Comparison of ENCODE assay signal across 5 worm cellular contexts in the genomic region with DNA sequence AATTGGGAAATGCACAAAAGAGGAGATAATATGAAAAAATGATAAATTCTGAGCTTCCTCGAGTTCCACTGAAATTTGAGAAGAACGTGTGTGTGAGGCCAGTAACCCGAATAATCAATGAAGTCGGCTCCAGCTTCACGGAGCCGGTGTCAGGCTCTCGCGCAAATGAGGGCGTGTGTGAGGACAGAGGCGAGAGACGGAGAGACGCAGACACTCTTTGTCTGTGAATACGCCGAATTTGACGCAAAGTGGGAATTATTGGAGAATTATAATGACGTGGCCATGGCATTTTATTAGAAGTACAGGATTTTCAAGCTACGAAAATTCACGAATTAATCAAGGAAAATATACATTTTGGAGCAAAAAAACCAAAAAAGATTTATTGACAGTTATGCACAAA.
A peak's percentile ranks its signal among the peaks of the same experiment; 100 is the strongest.
TF ChIP-seq lines count a peak whose summit lies in the region.

No protein-coding gene starts in this region.

TF ChIP-seq in whole organism, L1 larva, 84 proteins besides CTCF, POLR2A, EP300 and RAD21 (continues in another document):
- TF ChIP-seq fkh-10 (GFP tag; optimal IDR thresholded peaks at IDR 0.05; lab: Kevin White, UChicago) (no peak), mdl-1 (tag; optimal IDR thresholded peaks at IDR 0.05; lab: Kevin White, UChicago) (peak in 1 of 2 experiments; percentile 24), hlh-4 (tag; optimal IDR thresholded peaks at IDR 0.05; lab: Kevin White, UChicago) (no peak), ztf-11 (tag; optimal IDR thresholded peaks at IDR 0.05; lab: Kevin White, UChicago) (no peak), nhr-85 (tag; lab: Kevin White, UChicago) (peak; percentile 70), nhr-76 (tag; optimal IDR thresholded peaks at IDR 0.05; lab: Kevin White, UChicago) (no peak), alr-1 (tag; optimal IDR thresholded peaks at IDR 0.05; lab: Kevin White, UChicago; ENCODE audit: borderline replicate concordance) (no peak), elt-3 (tag; optimal IDR thresholded peaks at IDR 0.05; lab: Kevin White, UChicago) (no peak), nhr-19 (GFP tag; conservative IDR thresholded peaks at IDR 0.05; lab: Robert Waterston, UW) (no peak), nhr-71 (tag; optimal IDR thresholded peaks at IDR 0.05; lab: Kevin White, UChicago) (peak; percentile 65), fos-1 (tag; optimal IDR thresholded peaks at IDR 0.05; lab: Kevin White, UChicago) (peak; percentile 49), xbp-1 (tag; optimal IDR thresholded peaks at IDR 0.05; lab: Kevin White, UChicago) (peak; percentile 70), Y116A8C.19 (tag; optimal IDR thresholded peaks at IDR 0.05; lab: Kevin White, UChicago; ENCODE audit: borderline replicate concordance) (no peak), nhr-90 (tag; optimal IDR thresholded peaks at IDR 0.05; lab: Kevin White, UChicago; ENCODE audit: poor library complexity) (peak; percentile 17), grh-1 (GFP tag; IDR thresholded peaks at IDR 0.05; lab: Robert Waterston, UW) (no peak), skn-1 (tag; optimal IDR thresholded peaks at IDR 0.05; lab: Kevin White, UChicago) (peak; percentile 8), unc-98 (GFP tag; IDR thresholded peaks at IDR 0.05; lab: Robert Waterston, UW) (no peak)

TF ChIP-seq in whole organism, L3 larva, 47 proteins besides CTCF, POLR2A, EP300 and RAD21:
- no peak for TF ChIP-seq fos-1 (tag; optimal IDR thresholded peaks at IDR 0.05; lab: Kevin White, UChicago)
- TF ChIP-seq ama-1 (optimal IDR thresholded peaks at IDR 0.05; lab: Kevin White, UChicago) = peak; percentile 56
- TF ChIP-seq elt-2 (tag; optimal IDR thresholded peaks at IDR 0.05; lab: Kevin White, UChicago) = peak; percentile 45
- peak; percentile 72 for TF ChIP-seq lin-15B (tag; optimal IDR thresholded peaks at IDR 0.05; lab: Kevin White, UChicago)
- peak; percentile 16 for TF ChIP-seq snpc-4 (tag; optimal IDR thresholded peaks at IDR 0.05; lab: Kevin White, UChicago)
- TF ChIP-seq nfya-1 (tag; optimal IDR thresholded peaks at IDR 0.05; lab: Kevin White, UChicago; ENCODE audit: insufficient read depth) = peak; percentile 79
- peak; percentile 33 for TF ChIP-seq nhr-25 (tag; optimal IDR thresholded peaks at IDR 0.05; lab: Kevin White, UChicago)
- TF ChIP-seq nhr-23 (tag; optimal IDR thresholded peaks at IDR 0.05; lab: Kevin White, UChicago) = peak; percentile 37
- no peak for TF ChIP-seq nhr-12 (tag; optimal IDR thresholded peaks at IDR 0.05; lab: Kevin White, UChicago)
- TF ChIP-seq pha-4 (tag; optimal IDR thresholded peaks at IDR 0.05; lab: Kevin White, UChicago) = peak; percentile 37
- TF ChIP-seq hmg-11 (tag; optimal IDR thresholded peaks at IDR 0.05; lab: Kevin White, UChicago) = peak; percentile 66
- peak; percentile 52 for TF ChIP-seq lin-39 (tag; optimal IDR thresholded peaks at IDR 0.05; lab: Kevin White, UChicago)
- peak; percentile 25 for TF ChIP-seq ceh-28 (tag; optimal IDR thresholded peaks at IDR 0.05; lab: Kevin White, UChicago)
- no peak for TF ChIP-seq unc-62 (GFP tag; optimal IDR thresholded peaks at IDR 0.05; lab: Kevin White, UChicago)

TF ChIP-seq in whole organism, early embryonic, 17 proteins besides CTCF, POLR2A, EP300 and RAD21:
- TF ChIP-seq ama-1 (optimal IDR thresholded peaks at IDR 0.05; lab: Kevin White, UChicago) (peak; percentile 73), sea-1 (GFP tag; conservative IDR thresholded peaks at IDR 0.05; lab: Robert Waterston, UW) (no peak), B0310.2 (tag; optimal IDR thresholded peaks at IDR 0.05; lab: Kevin White, UChicago) (peak; percentile 54), F13C5.2 (tag; optimal IDR thresholded peaks at IDR 0.05; lab: Kevin White, UChicago) (peak; percentile 67)

TF ChIP-seq in whole organism, midembryonic, 9 proteins besides CTCF, POLR2A, EP300 and RAD21:
- TF ChIP-seq T22C8.4 (GFP tag; IDR thresholded peaks at IDR 0.05; lab: Robert Waterston, UW) = no peak
- no peak for TF ChIP-seq ref-1 (GFP tag; conservative IDR thresholded peaks at IDR 0.05; lab: Robert Waterston, UW)
- no peak for TF ChIP-seq cog-1 (tag; optimal IDR thresholded peaks at IDR 0.05; lab: Kevin White, UChicago)
- no peak for TF ChIP-seq tab-1 (GFP tag; IDR thresholded peaks at IDR 0.05; lab: Robert Waterston, UW)
- 0 out of 2 replicates have a peak, but pooled peaks have one; percentile 51 for TF ChIP-seq flt-1 (GFP tag; IDR thresholded peaks at IDR 0.05; lab: Robert Waterston, UW)
- TF ChIP-seq med-1 (GFP tag; optimal IDR thresholded peaks at IDR 0.05; lab: Kevin White, UChicago; ENCODE audit: insufficient read depth) = no peak
- TF ChIP-seq ztf-29 (GFP tag; IDR thresholded peaks at IDR 0.05; lab: Robert Waterston, UW) = no peak
- TF ChIP-seq ztf-23 (GFP tag; IDR thresholded peaks at IDR 0.05; lab: Robert Waterston, UW) = peak; percentile 83
- no peak for TF ChIP-seq klf-2 (GFP tag; conservative IDR thresholded peaks at IDR 0.05; lab: Robert Waterston, UW)

TF ChIP-seq in whole organism, young adult, 124 proteins besides CTCF, POLR2A, EP300 and RAD21 (continues in another document):
- TF ChIP-seq ztf-6 (GFP tag; IDR thresholded peaks at IDR 0.05; lab: Robert Waterston, UW) = no peak
- no peak for TF ChIP-seq nhr-90 (tag; optimal IDR thresholded peaks at IDR 0.05; lab: Kevin White, UChicago)
- peak; percentile 45 for TF ChIP-seq nhr-80 (tag; optimal IDR thresholded peaks at IDR 0.05; lab: Kevin White, UChicago)
- TF ChIP-seq let-607 (tag; optimal IDR thresholded peaks at IDR 0.05; lab: Kevin White, UChicago) = peak; percentile 65 to 80
- TF ChIP-seq Y53G8AR.9 (GFP tag; conservative IDR thresholded peaks at IDR 0.05; lab: Robert Waterston, UW) = 0 out of 2 replicates have a peak, but pooled peaks have one; percentile 20
- TF ChIP-seq chd-7 (tag; optimal IDR thresholded peaks at IDR 0.05; lab: Kevin White, UChicago) = peak; percentile 27
- TF ChIP-seq lsl-1 (GFP tag; optimal IDR thresholded peaks at IDR 0.05; lab: Kevin White, UChicago) = no peak
- no peak for TF ChIP-seq gei-17 (GFP tag; optimal IDR thresholded peaks at IDR 0.05; lab: Kevin White, UChicago)
- TF ChIP-seq somi-1 (GFP tag; optimal IDR thresholded peaks at IDR 0.05; lab: Kevin White, UChicago) = no peak
- peak; percentile 35 for TF ChIP-seq ZK185.1 (tag; optimal IDR thresholded peaks at IDR 0.05; lab: Kevin White, UChicago; ENCODE audit: poor library complexity, severe bottlenecking)
- TF ChIP-seq ama-1 (optimal IDR thresholded peaks at IDR 0.05; lab: Kevin White, UChicago) = no peak
- TF ChIP-seq ama-1 (GFP tag; optimal IDR thresholded peaks at IDR 0.05; lab: Kevin White, UChicago) = peak in 1 of 2 experiments; percentile 7
- TF ChIP-seq K12H6.12 (tag; optimal IDR thresholded peaks at IDR 0.05; lab: Kevin White, UChicago) = peak; percentile 53
- no peak for TF ChIP-seq attf-6 (GFP tag; IDR thresholded peaks at IDR 0.05; lab: Robert Waterston, UW)
- TF ChIP-seq bed-2 (GFP tag; IDR thresholded peaks at IDR 0.05; lab: Robert Waterston, UW) = no peak
- peak; percentile 42; the same call in 1 of the 2 replicates for TF ChIP-seq hmg-1.2 (GFP tag; IDR thresholded peaks at IDR 0.05; lab: Robert Waterston, UW)
- TF ChIP-seq tbp1 (GFP tag; optimal IDR thresholded peaks at IDR 0.05; lab: Kevin White, UChicago) = no peak
- TF ChIP-seq F57C9.4 (tag; optimal IDR thresholded peaks at IDR 0.05; lab: Kevin White, UChicago) = no peak
- TF ChIP-seq B0261.1 (tag; optimal IDR thresholded peaks at IDR 0.05; lab: Kevin White, UChicago) = no peak
- TF ChIP-seq lin-35 (GFP tag; optimal IDR thresholded peaks at IDR 0.05; lab: Kevin White, UChicago) = peak in 1 of 3 experiments; percentile 34
- peak; percentile 27 for TF ChIP-seq ztf-18 (tag; optimal IDR thresholded peaks at IDR 0.05; lab: Kevin White, UChicago)
- no peak for TF ChIP-seq F23B12.7 (tag; optimal IDR thresholded peaks at IDR 0.05; lab: Kevin White, UChicago; ENCODE audit: insufficient read depth)
- no peak for TF ChIP-seq snpc-3.4 (tag; optimal IDR thresholded peaks at IDR 0.05; lab: Kevin White, UChicago)
- TF ChIP-seq dox-1 (GFP tag; IDR thresholded peaks at IDR 0.05; lab: Robert Waterston, UW) = peak; percentile 51; the same call in 1 of the 2 replicates
- no peak for TF ChIP-seq ceh-40 (GFP tag; IDR thresholded peaks at IDR 0.05; lab: Robert Waterston, UW)
- peak; percentile 61 for TF ChIP-seq zfh-2 (GFP tag; conservative IDR thresholded peaks at IDR 0.05; lab: Robert Waterston, UW)
- no peak for TF ChIP-seq lir-1 (GFP tag; conservative IDR thresholded peaks at IDR 0.05; lab: Robert Waterston, UW)
- peak; percentile 37 for TF ChIP-seq madf-6 (GFP tag; IDR thresholded peaks at IDR 0.05; lab: Robert Waterston, UW)
- TF ChIP-seq B0035.1 (tag; optimal IDR thresholded peaks at IDR 0.05; lab: Kevin White, UChicago) = no peak
- TF ChIP-seq B0336.3 (GFP tag; IDR thresholded peaks at IDR 0.05; lab: Robert Waterston, UW) = no peak; the same call in 1 of the 2 replicates
- TF ChIP-seq hrde-1 (tag; optimal IDR thresholded peaks at IDR 0.05; lab: Kevin White, UChicago; ENCODE audit: borderline replicate concordance) = no peak
- TF ChIP-seq F22D6.2 (tag; optimal IDR thresholded peaks at IDR 0.05; lab: Kevin White, UChicago) = no peak
- no peak for TF ChIP-seq F55B11.4 (tag; optimal IDR thresholded peaks at IDR 0.05; lab: Kevin White, UChicago; ENCODE audit: borderline replicate concordance, insufficient read depth)
- no peak for TF ChIP-seq unc-62 (GFP tag; optimal IDR thresholded peaks at IDR 0.05; lab: Kevin White, UChicago)
- no peak for TF ChIP-seq cebp-1 (GFP tag; IDR thresholded peaks at IDR 0.05; lab: Robert Waterston, UW)
- peak; percentile 48 for TF ChIP-seq cebp-1 (tag; optimal IDR thresholded peaks at IDR 0.05; lab: Kevin White, UChicago)
- TF ChIP-seq aptf-2 (GFP tag; conservative IDR thresholded peaks at IDR 0.05; lab: Robert Waterston, UW) = no peak
- no peak for TF ChIP-seq hmg-20 (GFP tag; IDR thresholded peaks at IDR 0.05; lab: Robert Waterston, UW)
- no peak for TF ChIP-seq mel-28 (tag; optimal IDR thresholded peaks at IDR 0.05; lab: Kevin White, UChicago; ENCODE audit: borderline replicate concordance)
- no peak for TF ChIP-seq ccch-3 (GFP tag; optimal IDR thresholded peaks at IDR 0.05; lab: Kevin White, UChicago)
- no peak for TF ChIP-seq ceh-27 (GFP tag; optimal IDR thresholded peaks at IDR 0.05; lab: Kevin White, UChicago)
- no peak for TF ChIP-seq snpc-4 (GFP tag; optimal IDR thresholded peaks at IDR 0.05; lab: Kevin White, UChicago)
- peak in 1 of 4 experiments; percentile 14 for TF ChIP-seq snpc-4 (tag; optimal IDR thresholded peaks at IDR 0.05; lab: Kevin White, UChicago)
- TF ChIP-seq F57A8.1 (GFP tag; optimal IDR thresholded peaks at IDR 0.05; lab: Kevin White, UChicago) = no peak
- TF ChIP-seq hsf-1 (GFP tag; IDR thresholded peaks at IDR 0.05; lab: Robert Waterston, UW) = no peak; the same call in 1 of the 2 replicates
- no peak for TF ChIP-seq ceh-91 (GFP tag; IDR thresholded peaks at IDR 0.05; lab: Robert Waterston, UW)
- TF ChIP-seq pbrm-1 (GFP tag; IDR thresholded peaks at IDR 0.05; lab: Robert Waterston, UW) = peak; percentile 55
